Fruit fly (Drosophila melanogaster): ENCODE results near the gene Inx2.
A peak's percentile ranks its signal among the peaks of the same experiment; 100 is the strongest.

Inx2 gene

DNA sequence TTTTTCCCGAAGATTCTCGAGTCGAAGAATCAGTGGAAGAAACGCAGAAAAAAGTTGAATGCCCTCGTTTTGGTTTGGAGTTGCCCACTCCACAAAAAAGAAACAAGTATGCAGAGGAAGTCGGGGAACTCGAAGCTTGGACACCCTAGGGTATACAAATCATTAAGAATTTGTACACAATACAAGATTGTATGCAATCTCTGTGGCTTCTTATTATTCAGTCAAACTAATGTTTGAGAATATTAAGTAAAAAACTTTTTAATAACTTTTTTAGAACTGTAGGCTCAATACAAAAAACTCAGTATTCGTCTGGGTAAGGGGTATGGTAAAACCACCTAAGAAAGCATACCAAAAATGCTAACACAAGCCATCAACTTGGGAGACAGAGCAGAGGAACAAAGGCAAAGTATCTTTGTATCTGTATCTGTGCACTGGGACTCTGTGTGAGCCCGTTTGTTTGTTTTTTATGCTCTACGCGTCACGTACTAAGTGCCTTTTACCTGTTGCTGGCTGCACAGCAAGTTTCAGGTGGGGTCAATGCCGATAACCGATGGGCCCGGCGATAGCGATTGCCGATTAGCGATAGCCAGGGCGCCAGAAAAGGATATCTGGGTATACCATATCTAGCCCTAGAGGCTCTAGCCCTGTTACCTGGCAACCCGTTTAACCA lies 13.2 kb upstream of the Inx2 start (continued):
- TF ChIP-seq CG32264 (GFP tag; optimal IDR thresholded peaks at IDR 0.05), result peak; percentile 90
- peak; percentile 88 for TF ChIP-seq Rel (GFP tag; optimal IDR thresholded peaks at IDR 0.05)
- TF ChIP-seq Rel (tag; optimal IDR thresholded peaks at IDR 0.05), result peak; percentile 75

DNA sequence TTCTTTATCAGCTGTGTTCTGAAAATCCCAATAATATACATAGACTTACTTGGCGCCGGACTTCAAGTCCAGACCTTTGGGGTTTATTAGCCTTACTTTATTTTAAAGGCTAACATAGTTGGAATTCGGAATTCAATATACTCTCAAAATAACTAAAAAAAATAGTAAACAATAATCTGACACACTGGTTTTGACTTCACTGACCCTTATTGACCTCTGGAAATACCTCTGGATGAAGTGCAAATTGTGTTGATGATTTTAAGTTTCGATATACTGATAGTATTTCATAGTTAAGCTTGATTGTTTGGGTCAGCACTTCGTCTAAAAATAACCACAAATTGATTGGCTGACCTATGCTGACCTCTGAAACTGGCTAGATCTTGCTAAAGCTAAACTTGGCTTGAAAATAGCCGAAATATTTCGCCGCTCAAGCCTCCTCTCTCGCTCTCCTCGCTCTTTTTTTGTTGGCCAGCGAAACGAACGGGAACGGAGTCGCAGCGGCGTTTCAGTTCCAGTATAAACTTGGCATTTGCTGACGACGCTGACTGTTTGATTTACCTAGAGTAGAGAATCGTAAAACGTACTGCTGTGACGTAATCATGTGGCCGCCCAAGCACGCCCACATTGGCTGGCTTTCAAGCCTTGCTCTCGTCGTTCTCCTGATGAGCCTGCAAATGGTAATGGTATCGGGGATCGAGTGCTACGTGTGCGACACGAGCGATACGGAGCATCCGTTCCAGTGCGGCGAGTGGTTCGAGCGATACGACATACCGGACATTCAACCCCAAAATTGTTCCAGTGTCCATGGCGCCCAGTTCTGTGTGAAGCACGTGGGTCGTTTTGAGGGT lies 12.3 kb upstream of the Inx2 start, which contains the start of gene bou:
Gene bou (plus strand): TSS at position 507 of the 848 bp plus-strand sequence.
- no peak for TF ChIP-seq Vsx2 (GFP tag; optimal IDR thresholded peaks at IDR 0.05; ENCODE audit: partially characterized antibody)
- TF ChIP-seq Dif (GFP tag; optimal IDR thresholded peaks at IDR 0.05; ENCODE audit: partially characterized antibody), result peak; percentile 33
- peak; percentile 55 for TF ChIP-seq Myc (optimal IDR thresholded peaks at IDR 0.05)

dm6 chrX:6987091-6987490 lies 11.4 kb upstream of the Inx2 start:
- TF ChIP-seq Dif (GFP tag; optimal IDR thresholded peaks at IDR 0.05; ENCODE audit: partially characterized antibody) (peak; percentile 33), usp (GFP tag; optimal IDR thresholded peaks at IDR 0.05) (no peak), Vsx2 (GFP tag; optimal IDR thresholded peaks at IDR 0.05; ENCODE audit: partially characterized antibody) (no peak)

dm6 chrX:6988082-6988481 lies 10.4 kb upstream of the Inx2 start:
- no peak for TF ChIP-seq dsf (GFP tag; optimal IDR thresholded peaks at IDR 0.05; ENCODE audit: borderline replicate concordance)
- TF ChIP-seq dmrt93B (GFP tag; optimal IDR thresholded peaks at IDR 0.05), result no peak
- TF ChIP-seq N (GFP tag; optimal IDR thresholded peaks at IDR 0.05), result no peak
- no peak for TF ChIP-seq sage (GFP tag; optimal IDR thresholded peaks at IDR 0.05)
- no peak for TF ChIP-seq CG9705 (GFP tag; optimal IDR thresholded peaks at IDR 0.05)
- no peak for TF ChIP-seq Hr78 (GFP tag; optimal IDR thresholded peaks at IDR 0.05)
- TF ChIP-seq OdsH (GFP tag; optimal IDR thresholded peaks at IDR 0.05), result no peak
- no peak for TF ChIP-seq Myc (optimal IDR thresholded peaks at IDR 0.05)
- no peak for TF ChIP-seq psq (GFP tag; optimal IDR thresholded peaks at IDR 0.05)
- no peak for TF ChIP-seq pan (optimal IDR thresholded peaks at IDR 0.05)
- no peak for TF ChIP-seq HLH106 (tag; optimal IDR thresholded peaks at IDR 0.05)
- TF ChIP-seq Abd-B (GFP tag; optimal IDR thresholded peaks at IDR 0.05), result no peak
- no peak for TF ChIP-seq foxo (GFP tag; optimal IDR thresholded peaks at IDR 0.05)
- TF ChIP-seq fru (GFP tag; optimal IDR thresholded peaks at IDR 0.05), result no peak
- no peak for TF ChIP-seq h (GFP tag; optimal IDR thresholded peaks at IDR 0.05)
- TF ChIP-seq jim (GFP tag; optimal IDR thresholded peaks at IDR 0.05), result no peak

DNA sequence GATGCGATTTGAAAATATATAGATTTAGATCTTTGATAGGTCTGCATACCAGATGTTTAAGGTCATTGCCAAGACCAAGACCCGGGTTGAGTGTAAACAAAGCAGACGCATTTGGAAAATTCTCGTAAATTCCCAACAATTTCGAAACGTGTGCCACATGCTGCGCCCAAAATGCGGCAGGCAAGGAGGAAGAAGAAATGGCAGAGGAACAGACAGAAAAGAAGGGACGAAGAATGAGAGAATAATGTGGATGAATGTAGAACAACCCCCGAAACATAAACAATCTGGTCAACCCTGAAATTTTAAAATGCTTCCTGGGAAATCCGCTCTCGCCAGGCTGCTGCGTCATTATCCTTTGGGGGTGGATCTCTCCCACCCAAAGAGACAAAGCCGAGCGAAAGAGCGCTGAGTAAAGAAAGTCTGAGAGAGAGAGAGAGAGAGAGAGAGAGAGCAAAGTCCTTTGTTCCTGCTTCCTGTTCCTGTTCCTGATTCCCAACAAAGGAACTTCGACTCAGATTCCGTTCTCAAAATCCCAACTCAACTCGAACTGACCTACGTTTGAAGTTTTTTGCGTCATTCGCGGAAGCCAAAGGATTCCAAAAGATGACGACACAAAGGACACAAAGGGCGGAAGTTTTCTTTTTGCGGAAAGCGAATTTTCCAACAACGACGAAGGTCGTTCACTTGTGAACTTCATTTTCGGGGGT lies 9.7 kb upstream of the Inx2 start:
- TF ChIP-seq dl (GFP tag; optimal IDR thresholded peaks at IDR 0.05; ENCODE audit: insufficient read depth in 1 of 2, partially characterized antibody in 2 of 2), result peak; percentile 24 to 38
- TF ChIP-seq psq (GFP tag; optimal IDR thresholded peaks at IDR 0.05), result peak; percentile 60
- TF ChIP-seq Vsx2 (GFP tag; optimal IDR thresholded peaks at IDR 0.05; ENCODE audit: partially characterized antibody), result no peak
- no peak for TF ChIP-seq Rel (GFP tag; optimal IDR thresholded peaks at IDR 0.05)
- no peak for TF ChIP-seq Rel (tag; optimal IDR thresholded peaks at IDR 0.05)

dm6 chrX:6990105-6990504 lies 8.4 kb upstream of the Inx2 start:
- no peak for TF ChIP-seq Jra (GFP tag; optimal IDR thresholded peaks at IDR 0.05)
- no peak for TF ChIP-seq Rel (GFP tag; optimal IDR thresholded peaks at IDR 0.05)
- TF ChIP-seq Rel (tag; optimal IDR thresholded peaks at IDR 0.05), result peak; percentile 1
- TF ChIP-seq sv (GFP tag; optimal IDR thresholded peaks at IDR 0.05), result no peak
- TF ChIP-seq sage (GFP tag; optimal IDR thresholded peaks at IDR 0.05), result no peak
- TF ChIP-seq dmrt93B (GFP tag; optimal IDR thresholded peaks at IDR 0.05), result peak; percentile 1
- TF ChIP-seq ey (GFP tag; optimal IDR thresholded peaks at IDR 0.05), result peak; percentile 22
- TF ChIP-seq rgr (GFP tag; optimal IDR thresholded peaks at IDR 0.05), result peak; percentile 24
- TF ChIP-seq brk (GFP tag; optimal IDR thresholded peaks at IDR 0.05), result no peak
- no peak for TF ChIP-seq Sp1 (GFP tag; optimal IDR thresholded peaks at IDR 0.05)
- no peak for TF ChIP-seq Hr78 (GFP tag; optimal IDR thresholded peaks at IDR 0.05)
- TF ChIP-seq woc (GFP tag; optimal IDR thresholded peaks at IDR 0.05), result peak; percentile 51
- TF ChIP-seq Hnf4 (GFP tag; optimal IDR thresholded peaks at IDR 0.05), result peak; percentile 18
- TF ChIP-seq CG9705 (GFP tag; optimal IDR thresholded peaks at IDR 0.05), result no peak
- no peak for TF ChIP-seq dl (GFP tag; optimal IDR thresholded peaks at IDR 0.05; ENCODE audit: insufficient read depth in 1 of 2, partially characterized antibody in 2 of 2)
- TF ChIP-seq fru (GFP tag; optimal IDR thresholded peaks at IDR 0.05), result peak; percentile 44
- TF ChIP-seq OdsH (GFP tag; optimal IDR thresholded peaks at IDR 0.05), result no peak
- no peak for TF ChIP-seq N (GFP tag; optimal IDR thresholded peaks at IDR 0.05)
- TF ChIP-seq Dif (GFP tag; optimal IDR thresholded peaks at IDR 0.05; ENCODE audit: partially characterized antibody), result no peak
- peak in 1 of 2 experiments; percentile 53 for TF ChIP-seq foxo (GFP tag; optimal IDR thresholded peaks at IDR 0.05)
- peak; percentile 57 for TF ChIP-seq h (GFP tag; optimal IDR thresholded peaks at IDR 0.05)
- no peak for TF ChIP-seq Abd-B (GFP tag; optimal IDR thresholded peaks at IDR 0.05)

Measured in whole organism, wandering third instar larva.